Worm (Caenorhabditis elegans): Measurements from ENCODE around the gene C05A9.2.

ce11 chrX:10890965-10891364 lies 46.5 kb upstream of the C05A9.2 start, which contains the start of gene F47B10.4:
- TF ChIP-seq snpc-4 (tag; optimal IDR thresholded peaks at IDR 0.05) (no peak), nhr-12 (tag; optimal IDR thresholded peaks at IDR 0.05) (no peak), unc-62 (GFP tag; optimal IDR thresholded peaks at IDR 0.05) (no peak), lsy-2 (tag; optimal IDR thresholded peaks at IDR 0.05) (no peak), pha-4 (tag; optimal IDR thresholded peaks at IDR 0.05) (no peak), lin-32 (GFP tag; optimal IDR thresholded peaks at IDR 0.05) (no peak), ztf-11 (tag; optimal IDR thresholded peaks at IDR 0.05) (no peak), ces-1 (GFP tag; optimal IDR thresholded peaks at IDR 0.05) (no peak), mab-5 (tag; optimal IDR thresholded peaks at IDR 0.05) (no peak), nhr-28 (tag; optimal IDR thresholded peaks at IDR 0.05) (no peak), lin-13 (tag; optimal IDR thresholded peaks at IDR 0.05) (no peak), ceh-83 (GFP tag; optimal IDR thresholded peaks at IDR 0.05) (no peak)
